Fruit fly (Drosophila melanogaster) whole organism, wandering third instar larva: ENCODE results near the gene CG13063.

Experiments
- Abd-B ChIP-seq: fragments of >200 bp; optimal IDR thresholded peaks from 2 replicates; lab custom pipeline; 2017; ENCODE audit warnings: missing biosample characterization, missing genetic modification characterization
- CrebA ChIP-seq: fragments of 200-800 bp; sonication (Bioruptor generic); optimal IDR thresholded peaks from 2 replicates; lab custom pipeline; 2016; ENCODE audit warnings: missing biosample characterization, mild to moderate bottlenecking, missing genetic modification characterization, borderline replicate concordance
- Dif ChIP-seq: fragments of 200-275, 200-300 bp; sonication (Bioruptor generic); optimal IDR thresholded peaks from 2 replicates; lab custom pipeline; 2018; ENCODE audit warnings: missing biosample characterization, missing genetic modification characterization; ENCODE audit not compliant: partially characterized antibody
- jim ChIP-seq: fragments of 175-275, 200-325 bp; sonication (Bioruptor generic); optimal IDR thresholded peaks from 2 replicates; lab custom pipeline; 2016; ENCODE audit warnings: missing biosample characterization, mild to moderate bottlenecking, missing genetic modification characterization
- psq ChIP-seq: fragments of 200-800 bp; sonication (Bioruptor generic); optimal IDR thresholded peaks from 3 replicates; lab custom pipeline; 2017; ENCODE audit warnings: missing biosample characterization, mild to moderate bottlenecking, missing genetic modification characterization, moderate library complexity

DNA sequence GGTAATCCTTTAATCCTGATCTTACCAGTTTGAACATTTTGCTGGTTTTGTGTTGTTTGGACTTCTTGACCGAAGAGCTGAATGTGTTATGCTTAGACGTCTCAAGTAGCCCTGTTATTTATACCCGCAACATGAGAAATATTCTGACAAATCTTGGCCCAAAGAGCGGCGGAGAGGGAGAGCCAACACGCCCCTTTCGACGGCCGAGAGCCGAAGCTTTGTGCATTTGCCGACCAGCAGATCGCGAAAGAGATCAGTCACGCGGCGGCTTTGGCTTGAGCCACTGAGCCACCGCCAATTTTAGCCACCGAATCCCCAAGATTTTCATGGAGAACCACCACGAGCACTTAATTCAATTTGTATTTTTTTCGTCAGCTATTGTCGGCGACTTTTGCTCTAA is 11.0 kb upstream of the CG13063 start, which contains the start of gene CG4962:
- TF ChIP-seq Abd-B (no peak), CrebA (GFP tag; lab: Kevin White, UChicago) (no peak), psq (GFP tag; lab: Kevin White, UChicago) (no peak), Dif (GFP tag; lab: Kevin White, UChicago) (no peak), jim (GFP tag; lab: Kevin White, UChicago) (no peak)
